Worm (Caenorhabditis elegans) whole organism, L2 larva: Measurements from ENCODE around the gene C10A4.3.

ENCODE experiments used
- blmp-1 ChIP-seq: sonication (generic microtip); optimal IDR thresholded peaks from 2 replicates; lab custom pipeline; 2017; ENCODE audit warnings: missing genetic modification characterization, mild to moderate bottlenecking, missing compliant biosample characterization, antibody characterized with exemption, moderate library complexity; ENCODE audit not compliant: insufficient read depth
- nhr-23 ChIP-seq: fragments of 150-350 bp; optimal IDR thresholded peaks from 2 replicates; lab custom pipeline; 2014; ENCODE audit warnings: missing biosample characterization, missing genetic modification reagents, missing genetic modification characterization
- peb-1 ChIP-seq: fragments of 150-350 bp; optimal IDR thresholded peaks from 2 replicates; lab custom pipeline; 2014; ENCODE audit warnings: missing biosample characterization, missing genetic modification characterization

DNA sequence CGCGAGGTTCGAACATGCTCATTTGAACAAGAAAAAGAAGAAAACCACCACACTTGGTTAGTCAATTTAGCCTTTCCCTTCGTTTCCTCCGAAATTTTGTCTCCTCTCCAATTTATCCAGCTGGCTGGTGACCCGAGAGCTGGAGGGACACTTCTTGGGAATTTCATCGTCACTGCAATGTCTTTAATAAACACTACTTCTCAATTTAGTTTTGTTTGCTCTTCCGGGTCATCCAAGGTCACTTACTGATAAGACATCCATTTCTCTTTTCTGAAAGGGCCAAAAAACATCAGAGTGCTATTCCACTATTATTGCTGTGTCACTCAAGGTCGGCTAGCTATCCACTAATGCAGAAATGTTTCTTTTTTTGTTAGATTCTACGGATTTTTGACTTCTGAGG lies at the start of gene C10A4.3:
- TF ChIP-seq peb-1 (tag; lab: Kevin White, UChicago), result no peak
- TF ChIP-seq nhr-23 (tag; lab: Kevin White, UChicago), result no peak
- TF ChIP-seq blmp-1 (tag; lab: Kevin White, UChicago), result no peak
